Fruit fly (Drosophila melanogaster) whole organism, pupa: ENCODE results near the gene CG7781.
A peak's percentile ranks its signal among the peaks of the same experiment; 100 is the strongest.

Source experiments
- CG10348 ChIP-seq: fragments of 200-800 bp; sonication (Bioruptor generic); IDR thresholded peaks from 2 replicates; pipeline ENCODE4 v1.3.6; 2022; ENCODE audit warnings: missing biosample characterization, missing genetic modification characterization
- CG12605 ChIP-seq: fragments of 200-800 bp; sonication (Bioruptor generic); IDR thresholded peaks from 2 replicates; pipeline ENCODE4 v1.3.6; 2022; ENCODE audit warnings: missing biosample characterization, missing genetic modification characterization
- CG13204 ChIP-seq: fragments of 200-800 bp; sonication (Bioruptor generic); optimal IDR thresholded peaks from 2 replicates; lab custom pipeline; 2018; ENCODE audit warnings: missing biosample characterization, mild to moderate bottlenecking, missing genetic modification characterization, moderate library complexity
- CG14655 ChIP-seq: fragments of 200-800 bp; sonication (Bioruptor generic); optimal IDR thresholded peaks from 3 replicates; lab custom pipeline; 2017; ENCODE audit warnings: mild to moderate bottlenecking, missing biosample characterization, missing genetic modification reagents, missing genetic modification characterization
- CG15710 ChIP-seq: fragments of 200-800 bp; sonication (Bioruptor generic); optimal IDR thresholded peaks from 2 replicates; lab custom pipeline; 2018; ENCODE audit warnings: missing biosample characterization, mild to moderate bottlenecking, missing genetic modification characterization, moderate library complexity
- CG17806 ChIP-seq: fragments of 200-800 bp; sonication (Bioruptor generic); optimal IDR thresholded peaks from 2 replicates; lab custom pipeline; 2018; ENCODE audit warnings: missing biosample characterization, mild to moderate bottlenecking, missing genetic modification characterization, moderate library complexity
- CG32121 ChIP-seq: fragments of 200-800 bp; sonication (Bioruptor generic); IDR thresholded peaks from 2 replicates; pipeline ENCODE4 v1.3.6; 2022; ENCODE audit warnings: missing biosample characterization, missing genetic modification characterization
- CG34367 ChIP-seq: fragments of 200-800 bp; sonication (Bioruptor generic); optimal IDR thresholded peaks from 2 replicates; lab custom pipeline; 2018; ENCODE audit warnings: missing biosample characterization, mild to moderate bottlenecking, missing genetic modification characterization
- CG4496 ChIP-seq: fragments of 200-800 bp; sonication (Bioruptor generic); IDR thresholded peaks from 3 replicates; pipeline ENCODE4 v1.3.6; 2022; ENCODE audit warnings: missing biosample characterization, missing genetic modification characterization
- CG8159 ChIP-seq: fragments of 200-800 bp; sonication (Bioruptor generic); optimal IDR thresholded peaks from 3 replicates; lab custom pipeline; 2018; ENCODE audit warnings: missing biosample characterization, mild to moderate bottlenecking, missing genetic modification characterization, moderate library complexity
- CG8301 ChIP-seq: fragments of 200-800 bp; sonication (Bioruptor generic); optimal IDR thresholded peaks from 2 replicates; lab custom pipeline; 2018; ENCODE audit warnings: missing biosample characterization, mild to moderate bottlenecking, missing genetic modification characterization
- CG9948 ChIP-seq: fragments of 200-800 bp; sonication (Bioruptor generic); optimal IDR thresholded peaks from 2 replicates; lab custom pipeline; 2018; ENCODE audit warnings: missing biosample characterization, mild to moderate bottlenecking, missing genetic modification characterization, moderate library complexity
- D1 ChIP-seq: fragments of 200-800 bp; sonication (Bioruptor generic); optimal IDR thresholded peaks from 2 replicates; lab custom pipeline; 2018; ENCODE audit warnings: missing biosample characterization, mild to moderate bottlenecking, missing genetic modification characterization, moderate library complexity
- EcR ChIP-seq: fragments of 200-800 bp; sonication (Bioruptor generic); optimal IDR thresholded peaks from 3 replicates; lab custom pipeline; 2019; ENCODE audit warnings: missing biosample characterization, missing genetic modification characterization, mild to moderate bottlenecking, moderate library complexity, missing genetic modification reagents
- Ets98B ChIP-seq: fragments of 200-800 bp; sonication (Bioruptor generic); IDR thresholded peaks from 2 replicates; pipeline ENCODE4 v1.3.6; 2022; ENCODE audit warnings: missing biosample characterization, missing genetic modification characterization
- Pif1A ChIP-seq: fragments of 200-800 bp; sonication (Bioruptor generic); optimal IDR thresholded peaks from 3 replicates; lab custom pipeline; 2016; ENCODE audit warnings: missing biosample characterization, missing genetic modification characterization
- Pif1B ChIP-seq: fragments of 200-800 bp; sonication (Bioruptor generic); optimal IDR thresholded peaks from 3 replicates; lab custom pipeline; 2016; ENCODE audit warnings: missing biosample characterization, missing genetic modification characterization
- Snoo ChIP-seq: fragments of 200-800 bp; sonication (Bioruptor generic); optimal IDR thresholded peaks from 3 replicates; lab custom pipeline; 2017; ENCODE audit warnings: missing biosample characterization, mild to moderate bottlenecking, missing genetic modification characterization, inconsistent platforms
- fd96Ca ChIP-seq: fragments of 200-800 bp; sonication (Bioruptor generic); IDR thresholded peaks from 3 replicates; pipeline ENCODE4 v1.3.6; 2022; ENCODE audit warnings: missing biosample characterization, missing genetic modification characterization
- gl ChIP-seq: fragments of 200-800 bp; sonication (Bioruptor generic); optimal IDR thresholded peaks from 2 replicates; lab custom pipeline; 2018; ENCODE audit warnings: missing biosample characterization, mild to moderate bottlenecking, missing genetic modification characterization
- rn ChIP-seq: fragments of 200-800 bp; sonication (Bioruptor generic); IDR thresholded peaks from 2 replicates; pipeline ENCODE4 v1.3.6; 2022; ENCODE audit warnings: missing biosample characterization, missing genetic modification characterization

CG7781 gene

dm6 chr2L:8300220-8301167 is 24.7 kb downstream of the CG7781 start, which contains the start of gene Btk:
Gene Btk (minus strand): TSS chr2L:8301079.
- peak; percentile 85 for TF ChIP-seq EcR (GFP tag; lab: Kevin White, UChicago)
- peak; percentile 19 for TF ChIP-seq Snoo (tag; lab: Kevin White, UChicago)
- TF ChIP-seq CG34367 (tag; lab: Kevin White, UChicago): no peak
- TF ChIP-seq CG17806 (tag; lab: Kevin White, UChicago): no peak
- TF ChIP-seq CG12605 (GFP tag; lab: Robert Waterston, UW): no peak; the same call in 1 of the 2 replicates
- peak; percentile 12; the same call in 1 of the 2 replicates for TF ChIP-seq CG32121 (GFP tag; lab: Robert Waterston, UW)

dm6 chr2L:8299194-8299811 is 25.9 kb downstream of the CG7781 start:
- TF ChIP-seq rn (GFP tag; lab: Robert Waterston, UW) (peak; percentile 40; the same call in 1 of the 2 replicates), EcR (GFP tag; lab: Kevin White, UChicago) (peak; percentile 81), CG15710 (peak; percentile 95), CG13204 (GFP tag; lab: Kevin White, UChicago) (peak; percentile 97), CG4496 (GFP tag; lab: Robert Waterston, UW) (peak; percentile 69; the same call in 2 of the 3 replicates), CG34367 (tag; lab: Kevin White, UChicago) (peak; percentile 75), fd96Ca (peak; percentile 71), CG12605 (GFP tag; lab: Robert Waterston, UW) (peak; percentile 64; the same call in 1 of the 2 replicates), CG14655 (no peak), Pif1B (GFP tag; lab: Kevin White, UChicago) (peak; percentile 92), gl (tag; lab: Kevin White, UChicago) (peak; percentile 85), CG8301 (tag; lab: Kevin White, UChicago) (peak; percentile 74), CG17806 (tag; lab: Kevin White, UChicago) (peak; percentile 92), CG32121 (GFP tag; lab: Robert Waterston, UW) (no peak), Pif1A (GFP tag; lab: Kevin White, UChicago) (peak; percentile 82), Snoo (tag; lab: Kevin White, UChicago) (peak; percentile 86), D1 (tag; lab: Kevin White, UChicago) (peak; percentile 51), CG8159 (peak; percentile 93), CG9948 (peak; percentile 85), CG10348 (GFP tag; lab: Robert Waterston, UW) (no peak), Ets98B (GFP tag; lab: Robert Waterston, UW) (peak; percentile 47)

dm6 chr2L:8297070-8297469 is 28.1 kb downstream of the CG7781 start:
- TF ChIP-seq CG12605 (GFP tag; lab: Robert Waterston, UW): no peak
- TF ChIP-seq CG32121 (GFP tag; lab: Robert Waterston, UW): no peak
- TF ChIP-seq CG17806 (tag; lab: Kevin White, UChicago): no peak
- no peak for TF ChIP-seq CG13204 (GFP tag; lab: Kevin White, UChicago)
- no peak for TF ChIP-seq Pif1B (GFP tag; lab: Kevin White, UChicago)
- TF ChIP-seq CG34367 (tag; lab: Kevin White, UChicago): no peak
- TF ChIP-seq CG8301 (tag; lab: Kevin White, UChicago): no peak
- TF ChIP-seq Snoo (tag; lab: Kevin White, UChicago): no peak
- no peak for TF ChIP-seq CG10348 (GFP tag; lab: Robert Waterston, UW)
- TF ChIP-seq CG4496 (GFP tag; lab: Robert Waterston, UW): no peak
- no peak for TF ChIP-seq Pif1A (GFP tag; lab: Kevin White, UChicago)
- TF ChIP-seq EcR (GFP tag; lab: Kevin White, UChicago): no peak
- TF ChIP-seq CG9948: no peak
- TF ChIP-seq CG8159: no peak
- TF ChIP-seq CG15710: no peak
- TF ChIP-seq, all 21 proteins: peak for 0

dm6 chr2L:8296395-8296794 is 28.8 kb downstream of the CG7781 start:
- TF ChIP-seq CG17806 (tag; lab: Kevin White, UChicago): no peak
- no peak for TF ChIP-seq Snoo (tag; lab: Kevin White, UChicago)
- no peak for TF ChIP-seq fd96Ca
- TF ChIP-seq CG4496 (GFP tag; lab: Robert Waterston, UW): no peak
- TF ChIP-seq Pif1B (GFP tag; lab: Kevin White, UChicago): no peak
- TF ChIP-seq EcR (GFP tag; lab: Kevin White, UChicago): no peak
- TF ChIP-seq CG34367 (tag; lab: Kevin White, UChicago): no peak
- TF ChIP-seq CG15710: no peak
- no peak for TF ChIP-seq D1 (tag; lab: Kevin White, UChicago)
- TF ChIP-seq Ets98B (GFP tag; lab: Robert Waterston, UW): no peak
- no peak for TF ChIP-seq CG13204 (GFP tag; lab: Kevin White, UChicago)
- no peak for TF ChIP-seq CG8159
- TF ChIP-seq CG14655: no peak
- TF ChIP-seq CG10348 (GFP tag; lab: Robert Waterston, UW): no peak
- no peak for TF ChIP-seq CG8301 (tag; lab: Kevin White, UChicago)
- TF ChIP-seq CG32121 (GFP tag; lab: Robert Waterston, UW): no peak
- TF ChIP-seq CG12605 (GFP tag; lab: Robert Waterston, UW): no peak

dm6 chr2L:8294043-8294442 is 31.2 kb downstream of the CG7781 start:
- TF ChIP-seq D1 (tag; lab: Kevin White, UChicago) (no peak), CG8301 (tag; lab: Kevin White, UChicago) (no peak), CG34367 (tag; lab: Kevin White, UChicago) (no peak), rn (GFP tag; lab: Robert Waterston, UW) (no peak), Snoo (tag; lab: Kevin White, UChicago) (no peak), CG12605 (GFP tag; lab: Robert Waterston, UW) (no peak), CG17806 (tag; lab: Kevin White, UChicago) (no peak), EcR (GFP tag; lab: Kevin White, UChicago) (no peak), CG15710 (no peak), Pif1B (GFP tag; lab: Kevin White, UChicago) (no peak), Pif1A (GFP tag; lab: Kevin White, UChicago) (no peak), gl (tag; lab: Kevin White, UChicago) (no peak), CG14655 (no peak), Ets98B (GFP tag; lab: Robert Waterston, UW) (no peak), CG8159 (no peak), CG13204 (GFP tag; lab: Kevin White, UChicago) (no peak), CG10348 (GFP tag; lab: Robert Waterston, UW) (no peak)
